Worm (Caenorhabditis elegans) whole organism, mixed stage, embryonic: ENCODE results near the gene C27A7.3.

Experiments used
- lin-13 ChIP-seq: fragments of 150-350 bp; optimal IDR thresholded peaks from 2 replicates; lab custom pipeline; 2014; ENCODE audit warnings: missing biosample characterization, missing genetic modification characterization
- nhr-76 ChIP-seq: sonication (generic microtip); optimal IDR thresholded peaks from 2 replicates; lab custom pipeline; 2017; ENCODE audit warnings: missing biosample characterization, missing genetic modification characterization
- snpc-4 ChIP-seq: fragments of 150-350 bp; optimal IDR thresholded peaks from 2 replicates; lab custom pipeline; 2014; ENCODE audit warnings: missing biosample characterization, missing genetic modification characterization
- unc-39 ChIP-seq: fragments of 150-350 bp; optimal IDR thresholded peaks from 2 replicates; lab custom pipeline; 2014; ENCODE audit warnings: missing biosample characterization, missing genetic modification characterization
- ztf-11 ChIP-seq: fragments of 150-350 bp; optimal IDR thresholded peaks from 2 replicates; lab custom pipeline; 2014; ENCODE audit warnings: missing biosample characterization, missing genetic modification characterization

- TF ChIP-seq unc-39 (tag; lab: Kevin White, UChicago) = no peak
- no peak for TF ChIP-seq nhr-76 (tag; lab: Kevin White, UChicago)
- TF ChIP-seq ztf-11 = no peak
- no peak for TF ChIP-seq snpc-4
- TF ChIP-seq lin-13 (tag; lab: Kevin White, UChicago) = no peak
Observed at ce11 chrV:12187344-12187743, 46.6 kb downstream of the C27A7.3 start, which contains the start of gene ZK863.8.
